Fruit fly (Drosophila melanogaster) whole organism, wandering third instar larva: ENCODE results near the gene lbl.

Source experiments
- Abd-B ChIP-seq: fragments of >200 bp; optimal IDR thresholded peaks from 2 replicates; lab custom pipeline; 2017; ENCODE audit warnings: missing biosample characterization, missing genetic modification characterization
- CG9705 ChIP-seq: fragments of 200-800 bp; sonication (Bioruptor generic); optimal IDR thresholded peaks from 2 replicates; lab custom pipeline; 2018; ENCODE audit warnings: missing biosample characterization, mild to moderate bottlenecking, missing genetic modification characterization
- CrebA ChIP-seq: fragments of 200-800 bp; sonication (Bioruptor generic); optimal IDR thresholded peaks from 2 replicates; lab custom pipeline; 2016; ENCODE audit warnings: missing biosample characterization, mild to moderate bottlenecking, missing genetic modification characterization, borderline replicate concordance
- Dfd ChIP-seq: fragments of >200 bp; optimal IDR thresholded peaks from 2 replicates; lab custom pipeline; 2017; ENCODE audit warnings: missing biosample characterization, missing genetic modification characterization
- Dif ChIP-seq: fragments of 200-275, 200-300 bp; sonication (Bioruptor generic); optimal IDR thresholded peaks from 2 replicates; lab custom pipeline; 2018; ENCODE audit warnings: missing biosample characterization, missing genetic modification characterization; ENCODE audit not compliant: partially characterized antibody
- GATAd ChIP-seq: sonication (Bioruptor generic); optimal IDR thresholded peaks from 2 replicates; lab custom pipeline; 2016; ENCODE audit warnings: missing biosample characterization, missing genetic modification characterization
- HLH106 ChIP-seq: fragments of 200-800 bp; optimal IDR thresholded peaks from 3 replicates; lab custom pipeline; 2019; ENCODE audit warnings: missing biosample characterization, mild to moderate bottlenecking, missing genetic modification characterization, moderate library complexity
- Hnf4 ChIP-seq: fragments of 200-800 bp; sonication (Bioruptor generic); optimal IDR thresholded peaks from 2 replicates; lab custom pipeline; 2016; ENCODE audit warnings: missing biosample characterization, mild to moderate bottlenecking, missing genetic modification characterization
- Hr78 ChIP-seq: fragments of >200 bp; optimal IDR thresholded peaks from 2 replicates; lab custom pipeline; 2017; ENCODE audit warnings: missing biosample characterization, missing genetic modification characterization
- Hr83 ChIP-seq: fragments of 200-300 bp; sonication (Bioruptor generic); optimal IDR thresholded peaks from 2 replicates; lab custom pipeline; 2016; ENCODE audit warnings: missing biosample characterization, mild to moderate bottlenecking, missing genetic modification characterization, moderate library complexity; ENCODE audit not compliant: poor library complexity, severe bottlenecking
- Jra ChIP-seq: sonication (Bioruptor generic); optimal IDR thresholded peaks from 2 replicates; lab custom pipeline; 2016; ENCODE audit warnings: missing biosample characterization, missing genetic modification characterization
- Mio ChIP-seq: sonication (Bioruptor generic); optimal IDR thresholded peaks from 2 replicates; lab custom pipeline; 2016; ENCODE audit warnings: missing biosample characterization, missing genetic modification characterization
- N ChIP-seq: fragments of >200 bp; optimal IDR thresholded peaks from 2 replicates; lab custom pipeline; 2018; ENCODE audit warnings: missing biosample characterization, missing external identifiers, missing genetic modification characterization
- OdsH ChIP-seq: fragments of 200-800 bp; sonication (Bioruptor generic); optimal IDR thresholded peaks from 2 replicates; lab custom pipeline; 2016; ENCODE audit warnings: missing biosample characterization, mild to moderate bottlenecking, missing genetic modification characterization
- Rel ChIP-seq, 2 experiments: fragments of 200-800 bp; sonication (Bioruptor generic) in 1 of 2; optimal IDR thresholded peaks; 2 replicates in 1 of 2; 3 replicates in 1 of 2; lab custom pipeline; 2016 to 2019; ENCODE audit warnings: mild to moderate bottlenecking in 2 of 2, missing biosample characterization in 2 of 2, missing genetic modification characterization in 2 of 2, moderate library complexity in 1 of 2
- Sp1 ChIP-seq: fragments of 200-800 bp; sonication (Bioruptor generic); optimal IDR thresholded peaks from 3 replicates; lab custom pipeline; 2019; ENCODE audit warnings: missing biosample characterization, mild to moderate bottlenecking, missing genetic modification characterization, moderate library complexity
- Vsx2 ChIP-seq: fragments of 200-300, 225-300 bp; sonication (Bioruptor generic); optimal IDR thresholded peaks from 2 replicates; lab custom pipeline; 2018; ENCODE audit warnings: missing biosample characterization, missing genetic modification characterization; ENCODE audit not compliant: partially characterized antibody
- brk ChIP-seq: fragments of 200-800 bp; sonication (Bioruptor generic); optimal IDR thresholded peaks from 2 replicates; lab custom pipeline; 2016; ENCODE audit warnings: missing biosample characterization, mild to moderate bottlenecking, missing genetic modification characterization
- dl ChIP-seq, 2 experiments: fragments of 175-275, 200-275 bp in 1 of 2; fragments of 200-275 bp in 1 of 2; sonication (Bioruptor generic); optimal IDR thresholded peaks; lab custom pipeline; 2018; ENCODE audit warnings: mild to moderate bottlenecking in 2 of 2, missing biosample characterization in 2 of 2, missing genetic modification characterization in 2 of 2, moderate library complexity in 2 of 2; ENCODE audit not compliant: partially characterized antibody in 2 of 2, insufficient read depth in 1 of 2
- dmrt93B ChIP-seq: fragments of 200-800 bp; sonication (Bioruptor generic); optimal IDR thresholded peaks from 2 replicates; lab custom pipeline; 2018; ENCODE audit warnings: missing biosample characterization, mild to moderate bottlenecking, missing genetic modification characterization
- dsf ChIP-seq: sonication (Bioruptor generic); optimal IDR thresholded peaks from 2 replicates; lab custom pipeline; 2016; ENCODE audit warnings: missing biosample characterization, missing genetic modification characterization, borderline replicate concordance
- ey ChIP-seq: fragments of 200-800 bp; sonication (Bioruptor generic); optimal IDR thresholded peaks from 2 replicates; lab custom pipeline; 2016; ENCODE audit warnings: missing biosample characterization, missing genetic modification characterization
- foxo ChIP-seq, 2 experiments: fragments of 200-800 bp; sonication (Bioruptor generic); optimal IDR thresholded peaks; 2 replicates in 1 of 2; 3 replicates in 1 of 2; lab custom pipeline; 2016 to 2017; ENCODE audit warnings: missing biosample characterization in 2 of 2, missing genetic modification characterization in 2 of 2
- h ChIP-seq: fragments of 200-800 bp; sonication (Bioruptor generic); optimal IDR thresholded peaks from 3 replicates; lab custom pipeline; 2016; ENCODE audit warnings: missing biosample characterization, mild to moderate bottlenecking, missing genetic modification characterization
- lola ChIP-seq: fragments of >200 bp; optimal IDR thresholded peaks from 2 replicates; lab custom pipeline; 2017; ENCODE audit warnings: missing biosample characterization, missing genetic modification characterization
- psq ChIP-seq: fragments of 200-800 bp; sonication (Bioruptor generic); optimal IDR thresholded peaks from 3 replicates; lab custom pipeline; 2017; ENCODE audit warnings: missing biosample characterization, mild to moderate bottlenecking, missing genetic modification characterization, moderate library complexity
- rgr ChIP-seq: fragments of 200-800 bp; sonication (Bioruptor generic); optimal IDR thresholded peaks from 3 replicates; lab custom pipeline; 2016; ENCODE audit warnings: missing biosample characterization, mild to moderate bottlenecking, missing genetic modification characterization
- usp ChIP-seq: fragments of >200 bp; optimal IDR thresholded peaks from 2 replicates; lab custom pipeline; 2017; ENCODE audit warnings: missing biosample characterization, missing genetic modification characterization
- woc ChIP-seq: sonication (Bioruptor generic); optimal IDR thresholded peaks from 2 replicates; lab custom pipeline; 2016; ENCODE audit warnings: missing biosample characterization, mild to moderate bottlenecking, missing genetic modification characterization

lbl gene

DNA sequence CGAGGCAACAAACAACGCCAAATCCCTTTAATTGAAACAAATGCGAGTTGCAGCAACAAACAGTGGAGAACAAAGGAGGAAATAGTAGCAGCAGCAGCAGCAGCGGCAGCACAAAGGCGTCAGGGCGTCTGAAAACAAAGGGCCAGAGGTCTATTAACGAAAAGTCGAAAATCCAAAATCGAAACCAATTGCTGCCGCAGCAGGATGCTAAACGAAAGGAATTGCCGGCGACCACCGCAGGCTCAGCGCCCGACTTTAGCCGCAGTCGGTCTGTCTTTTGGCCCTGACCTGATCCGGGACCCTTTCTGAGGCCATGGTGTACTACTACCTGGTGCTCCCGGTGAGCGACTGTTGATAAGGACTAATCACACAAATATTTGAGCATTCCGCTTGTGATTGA lies 13.7 kb upstream of the lbl start:
- TF ChIP-seq Mio (no peak), usp (GFP tag; lab: Kevin White, UChicago) (no peak), dmrt93B (GFP tag; lab: Kevin White, UChicago) (no peak), CG9705 (no peak), foxo (GFP tag; optimal IDR thresholded peaks at IDR 0.05; lab: Kevin White, UChicago) (no peak), dsf (no peak), Rel (GFP tag; optimal IDR thresholded peaks at IDR 0.05; lab: Kevin White, UChicago) (no peak), Rel (tag; optimal IDR thresholded peaks at IDR 0.05; lab: Kevin White, UChicago) (no peak), Hr78 (GFP tag; lab: Kevin White, UChicago) (no peak), Vsx2 (GFP tag; lab: Kevin White, UChicago) (no peak), rgr (GFP tag; lab: Kevin White, UChicago) (no peak), Dif (GFP tag; lab: Kevin White, UChicago) (no peak), Hr83 (GFP tag; lab: Kevin White, UChicago) (no peak), woc (GFP tag; lab: Kevin White, UChicago) (no peak), psq (no peak), GATAd (GFP tag; lab: Kevin White, UChicago) (no peak), Abd-B (GFP tag; lab: Kevin White, UChicago) (no peak), Dfd (GFP tag; lab: Kevin White, UChicago) (no peak), brk (GFP tag; lab: Kevin White, UChicago) (no peak), N (GFP tag; lab: Kevin White, UChicago) (no peak), dl (GFP tag; optimal IDR thresholded peaks at IDR 0.05; lab: Kevin White, UChicago; ENCODE audit: insufficient read depth in 1 of 2, partially characterized antibody in 2 of 2) (no peak)

DNA sequence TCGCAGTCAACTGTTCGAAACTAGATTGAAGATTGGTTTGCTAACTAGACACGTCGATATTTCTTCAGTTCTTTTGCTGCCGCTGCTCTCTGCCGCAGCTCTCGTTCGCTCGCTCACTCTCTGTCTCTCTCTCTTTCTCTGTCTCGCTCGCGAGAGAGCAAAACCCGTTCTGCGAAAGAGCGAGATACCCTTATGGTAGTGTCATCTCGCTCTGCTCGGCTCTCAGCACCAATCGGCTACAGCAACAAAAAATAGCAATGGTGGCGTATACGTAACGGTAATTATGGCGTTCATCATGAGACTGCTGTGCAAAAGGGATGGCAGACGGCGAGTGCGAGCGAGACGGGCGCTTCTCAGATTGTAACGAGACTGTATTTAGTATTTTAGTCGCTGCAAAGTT lies 12.4 kb upstream of the lbl start, which contains the start of gene lbe:
Gene lbe (minus strand): TSS at position 204 of the 400 bp plus-strand sequence.
- TF ChIP-seq h (GFP tag; lab: Kevin White, UChicago): no peak
- peak; percentile 92 for TF ChIP-seq Dif (GFP tag; lab: Kevin White, UChicago)
- TF ChIP-seq Vsx2 (GFP tag; lab: Kevin White, UChicago): peak; percentile 88
- TF ChIP-seq dl (GFP tag; optimal IDR thresholded peaks at IDR 0.05; lab: Kevin White, UChicago; ENCODE audit: insufficient read depth in 1 of 2, partially characterized antibody in 2 of 2): peak; percentile 48 to 73

DNA sequence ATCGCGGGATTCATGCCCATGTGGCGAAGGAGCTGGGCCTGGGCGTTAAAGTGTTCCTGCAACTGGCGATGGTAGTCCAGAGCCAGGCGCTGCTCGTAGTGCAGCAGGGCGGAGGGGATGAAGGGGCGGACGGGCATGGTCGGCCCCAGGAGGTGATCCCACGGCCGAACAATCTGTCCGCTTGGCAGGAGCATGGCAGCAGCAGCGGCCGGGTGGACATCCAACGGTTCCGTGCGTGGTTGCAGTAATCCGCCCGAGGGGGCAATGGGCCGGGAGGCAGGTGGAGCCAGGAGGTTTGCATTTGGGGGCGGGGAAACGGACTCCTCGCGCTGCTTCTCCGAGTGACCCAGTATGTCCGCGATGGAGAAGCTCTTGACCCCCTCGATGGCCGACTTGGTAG lies 11.4 kb upstream of the lbl start:
- TF ChIP-seq h (GFP tag; lab: Kevin White, UChicago) (no peak), N (GFP tag; lab: Kevin White, UChicago) (no peak), Dfd (GFP tag; lab: Kevin White, UChicago) (peak; percentile 91)

DNA sequence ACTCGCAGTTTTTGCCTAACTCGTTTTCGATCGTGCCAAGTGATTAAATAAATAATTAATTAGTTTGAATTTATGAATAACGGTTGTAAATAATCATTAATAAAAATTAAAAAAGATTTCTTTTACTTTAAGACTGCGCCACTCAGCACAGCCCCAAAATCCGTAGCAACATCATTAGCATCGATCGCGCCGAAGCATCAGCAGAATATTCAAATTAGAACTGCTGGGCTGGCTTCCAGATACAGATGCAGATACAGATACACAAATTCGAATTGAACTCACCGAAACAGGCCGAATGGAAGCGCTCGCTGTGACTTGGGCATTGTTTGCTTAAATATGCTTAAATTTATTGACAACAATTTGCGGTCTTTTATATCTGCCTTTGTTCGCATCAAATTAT lies 6.8 kb upstream of the lbl start:
- TF ChIP-seq Hnf4: no peak
- TF ChIP-seq GATAd (GFP tag; lab: Kevin White, UChicago): no peak
- no peak for TF ChIP-seq dmrt93B (GFP tag; lab: Kevin White, UChicago)
- TF ChIP-seq CG9705: no peak
- TF ChIP-seq ey (GFP tag; lab: Kevin White, UChicago): no peak
- no peak for TF ChIP-seq Abd-B (GFP tag; lab: Kevin White, UChicago)
- TF ChIP-seq OdsH (GFP tag; lab: Kevin White, UChicago): no peak
- no peak for TF ChIP-seq woc (GFP tag; lab: Kevin White, UChicago)
- TF ChIP-seq brk (GFP tag; lab: Kevin White, UChicago): no peak
- no peak for TF ChIP-seq Jra (GFP tag; lab: Kevin White, UChicago)
- TF ChIP-seq HLH106: no peak
- TF ChIP-seq Hr78 (GFP tag; lab: Kevin White, UChicago): no peak
- TF ChIP-seq dl (GFP tag; optimal IDR thresholded peaks at IDR 0.05; lab: Kevin White, UChicago; ENCODE audit: insufficient read depth in 1 of 2, partially characterized antibody in 2 of 2): no peak
- TF ChIP-seq, all 38 proteins: peak for 0

DNA sequence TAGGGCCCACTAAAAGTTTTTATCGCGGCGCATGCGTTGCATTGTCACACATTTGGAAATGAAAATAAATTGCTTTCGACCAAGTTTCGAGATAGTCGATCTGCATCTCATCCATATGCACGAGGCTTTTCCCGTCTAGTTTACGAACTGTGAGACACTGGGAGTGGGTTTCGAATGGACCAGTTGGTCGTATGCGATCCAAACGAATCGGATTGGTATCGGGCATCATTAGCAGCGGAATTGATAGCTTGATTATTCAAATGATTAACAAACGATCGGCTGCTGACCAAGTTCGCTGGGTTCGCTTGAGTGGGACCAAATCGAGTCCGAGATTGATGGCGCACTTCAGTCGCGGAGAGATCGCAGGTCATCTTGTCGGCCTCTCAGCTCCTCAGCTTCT lies 6.2 kb upstream of the lbl start:
- TF ChIP-seq Dif (GFP tag; lab: Kevin White, UChicago): no peak
- TF ChIP-seq dl (GFP tag; optimal IDR thresholded peaks at IDR 0.05; lab: Kevin White, UChicago; ENCODE audit: insufficient read depth in 1 of 2, partially characterized antibody in 2 of 2): no peak
- TF ChIP-seq dmrt93B (GFP tag; lab: Kevin White, UChicago): no peak
- no peak for TF ChIP-seq GATAd (GFP tag; lab: Kevin White, UChicago)
- no peak for TF ChIP-seq Hr83 (GFP tag; lab: Kevin White, UChicago)
- TF ChIP-seq lola (GFP tag; lab: Kevin White, UChicago): no peak
- no peak for TF ChIP-seq Hr78 (GFP tag; lab: Kevin White, UChicago)
- TF ChIP-seq CrebA (GFP tag; lab: Kevin White, UChicago): no peak
- no peak for TF ChIP-seq CG9705
- TF ChIP-seq Vsx2 (GFP tag; lab: Kevin White, UChicago): no peak
- TF ChIP-seq HLH106: no peak
- no peak for TF ChIP-seq Sp1 (GFP tag; lab: Kevin White, UChicago)
